Fruit fly (Drosophila melanogaster) whole organism, embryonic: ENCODE results near the gene dati.

Experiments
- MESR4 ChIP-seq: fragments of 200-800 bp; sonication (Bioruptor generic); optimal IDR thresholded peaks from 2 replicates; lab custom pipeline; 2018; ENCODE audit warnings: missing biosample characterization, mild to moderate bottlenecking, missing genetic modification characterization, moderate library complexity
- bbx ChIP-seq: fragments of 200-800 bp; sonication (Bioruptor generic); IDR thresholded peaks from 2 replicates; pipeline ENCODE4 v1.3.6; 2022; ENCODE audit warnings: missing biosample characterization, missing genetic modification characterization; ENCODE audit not compliant: partially characterized antibody

- no peak for TF ChIP-seq bbx (GFP tag; lab: Robert Waterston, UW)
- no peak for TF ChIP-seq MESR4 (GFP tag; lab: Kevin White, UChicago)
These were observed 10.1 kb downstream of the dati start for dm6 chr4:385227-385795.
